Fruit fly (Drosophila melanogaster) whole organism: ENCODE measurements around the gene Ekar.

Experiments
- CG8478 ChIP-seq: fragments of >200 bp; optimal IDR thresholded peaks from 2 replicates; lab custom pipeline; 2018; ENCODE audit warnings: inconsistent platforms
- EcR ChIP-seq, 2 experiments: fragments of >200 bp; optimal IDR thresholded peaks; 2 replicates each; lab custom pipeline; 2017; ENCODE audit warnings: missing biosample characterization in 2 of 2, missing genetic modification characterization in 2 of 2, missing genetic modification reagents in 2 of 2
- pan ChIP-seq: fragments of >200 bp; optimal IDR thresholded peaks from 2 replicates; lab custom pipeline; 2017
- psq ChIP-seq: fragments of >200 bp; optimal IDR thresholded peaks from 2 replicates; lab custom pipeline; 2017
- usp ChIP-seq: fragments of >200 bp; optimal IDR thresholded peaks from 2 replicates; lab custom pipeline; 2017; ENCODE audit warnings: missing biosample characterization, missing genetic modification characterization, mixed read lengths

DNA sequence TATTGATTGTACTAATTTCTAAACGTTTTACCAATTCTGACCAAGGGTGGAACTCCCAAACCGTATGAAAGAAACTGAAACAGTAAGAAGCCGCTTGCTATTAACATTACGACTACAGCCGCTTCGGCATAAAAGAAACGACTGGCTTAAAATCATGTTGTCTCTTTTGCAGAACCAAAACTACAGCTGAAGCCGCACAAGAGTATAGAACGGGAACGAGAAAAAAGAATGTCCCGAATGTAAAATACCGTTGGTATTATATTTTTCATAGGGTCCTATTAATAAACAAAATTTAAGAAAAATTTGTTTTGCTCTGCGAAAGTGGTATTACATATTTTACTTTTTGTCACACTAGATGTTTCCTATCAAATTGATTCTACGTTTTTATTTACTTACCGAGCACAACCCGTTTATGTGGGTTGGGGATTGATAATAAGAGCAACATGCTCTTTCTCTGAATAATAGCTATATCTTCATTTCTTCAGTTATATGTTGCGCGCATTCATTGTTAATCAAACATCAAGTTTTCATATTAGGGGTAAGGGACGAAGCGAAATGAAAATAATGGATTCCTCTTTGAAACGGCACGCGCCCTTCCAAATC lies at the start of gene Ekar:
- TF ChIP-seq CG8478, result no peak
- TF ChIP-seq psq (lab: Kevin White, UChicago), result no peak
- TF ChIP-seq pan (lab: Kevin White, UChicago), result no peak
- TF ChIP-seq usp (GFP tag; lab: Kevin White, UChicago), result no peak
- no peak for TF ChIP-seq EcR (GFP tag; optimal IDR thresholded peaks at IDR 0.05; lab: Kevin White, UChicago)
